Fruit fly (Drosophila melanogaster): ENCODE results near the gene Kdm2.
A peak's percentile ranks its signal among the peaks of the same experiment; 100 is the strongest.

Kdm2 gene

dm6 chr3R:9048466-9049072, 3.7 kb upstream of the Kdm2 start, which contains the start of gene Mst85C (continued):
- peak; percentile 21 for TF ChIP-seq CG10669 (GFP tag; optimal IDR thresholded peaks at IDR 0.05)
- TF ChIP-seq acj6 (GFP tag; optimal IDR thresholded peaks at IDR 0.05), result no peak

DNA sequence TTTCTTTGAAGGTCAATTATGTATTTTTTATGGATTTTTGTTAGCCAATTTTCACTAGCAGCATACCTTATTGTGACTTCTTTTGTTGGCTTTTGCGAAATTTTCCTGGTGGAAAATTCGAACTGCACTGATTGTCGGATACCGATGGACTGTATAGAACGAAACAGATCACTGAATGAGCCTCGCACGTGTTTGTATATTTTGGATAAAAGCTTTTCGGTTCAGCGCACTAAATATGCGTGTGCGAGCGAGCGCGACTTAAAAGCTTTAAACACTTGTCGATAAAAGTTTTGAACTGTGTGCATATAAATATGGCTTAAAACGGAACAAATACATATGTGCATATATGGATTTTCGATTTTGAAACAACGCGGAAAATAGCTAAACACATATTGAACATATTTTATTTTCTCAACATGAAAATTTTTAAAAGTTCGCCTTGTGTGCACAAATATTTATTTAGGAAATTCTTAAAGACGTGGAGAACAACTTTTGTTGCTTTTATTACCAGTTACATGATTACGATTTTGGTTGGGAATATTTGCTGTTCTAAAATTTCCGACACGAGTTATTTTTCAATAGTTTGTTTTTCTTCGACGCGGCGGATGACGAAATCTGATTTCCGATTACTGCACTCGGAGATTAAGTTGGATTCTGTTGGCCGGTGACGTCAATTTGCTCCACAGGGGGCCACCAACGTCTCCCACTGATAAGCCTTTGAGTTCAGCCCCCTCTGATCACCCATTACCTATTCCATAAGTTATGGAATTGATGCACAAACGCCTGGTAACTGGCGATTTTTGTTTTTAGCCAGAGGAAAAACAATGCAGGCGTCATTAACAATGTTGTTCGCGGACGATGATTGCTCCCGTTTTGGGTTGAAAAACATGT, 3.0 kb upstream of the Kdm2 start:
- peak; percentile 7 for TF ChIP-seq esn (GFP tag; optimal IDR thresholded peaks at IDR 0.05)
- peak; percentile 30 for TF ChIP-seq pdm3 (GFP tag; optimal IDR thresholded peaks at IDR 0.05)
- TF ChIP-seq CG11294 (GFP tag; IDR thresholded peaks at IDR 0.05), result no peak
- no peak for TF ChIP-seq CG6276 (GFP tag; optimal IDR thresholded peaks at IDR 0.05)
- peak; percentile 85 for TF ChIP-seq svp (GFP tag)
- no peak for TF ChIP-seq acj6 (GFP tag; optimal IDR thresholded peaks at IDR 0.05)
- peak; percentile 71 for TF ChIP-seq Eip78C (GFP tag)
- TF ChIP-seq CG11762 (GFP tag; optimal IDR thresholded peaks at IDR 0.05; ENCODE audit: insufficient read depth), result no peak
- peak; percentile 1 for TF ChIP-seq Hr39 (GFP tag; optimal IDR thresholded peaks at IDR 0.05)
- TF ChIP-seq Sox102F (GFP tag; optimal IDR thresholded peaks at IDR 0.05), result no peak
- peak; percentile 36 for TF ChIP-seq dsx (GFP tag; optimal IDR thresholded peaks at IDR 0.05; ENCODE audit: poor library complexity, severe bottlenecking)
- no peak for TF ChIP-seq ss (GFP tag; optimal IDR thresholded peaks at IDR 0.05)
- no peak for TF ChIP-seq CG6854 (GFP tag; optimal IDR thresholded peaks at IDR 0.05)
- TF ChIP-seq Hr38 (GFP tag; optimal IDR thresholded peaks at IDR 0.05), result no peak
- TF ChIP-seq OdsH (GFP tag; optimal IDR thresholded peaks at IDR 0.05), result no peak
- peak; percentile 7 for TF ChIP-seq CG10631 (GFP tag; optimal IDR thresholded peaks at IDR 0.05)

- TF ChIP-seq CG9139 (GFP tag; optimal IDR thresholded peaks at IDR 0.05), result no peak
- peak; percentile 30 for TF ChIP-seq Blimp-1 (GFP tag; optimal IDR thresholded peaks at IDR 0.05)
These were observed 1.7 kb upstream of the Kdm2 start, which contains the start of gene Nmdmc for dm6 chr3R:9050519-9051119. Gene Nmdmc, minus strand, starts transcription at chr3R:9050555.

dm6 chr3R:9053021-9053420, 726 bp downstream of the Kdm2 start:
- TF ChIP-seq CG15336 (GFP tag; IDR thresholded peaks at IDR 0.05) (no peak), OdsH (GFP tag; optimal IDR thresholded peaks at IDR 0.05) (peak; percentile 36), CG10669 (GFP tag; optimal IDR thresholded peaks at IDR 0.05) (peak; percentile 26), CG11294 (GFP tag; IDR thresholded peaks at IDR 0.05) (no peak), acj6 (GFP tag; optimal IDR thresholded peaks at IDR 0.05) (peak; percentile 22), Met (GFP tag; optimal IDR thresholded peaks at IDR 0.05) (peak; percentile 55), CG31627 (GFP tag; optimal IDR thresholded peaks at IDR 0.05) (peak; percentile 50), CG6808 (GFP tag; optimal IDR thresholded peaks at IDR 0.05) (peak; percentile 74), dsx (GFP tag; optimal IDR thresholded peaks at IDR 0.05; ENCODE audit: poor library complexity, severe bottlenecking) (peak; percentile 68), CG7368 (GFP tag; optimal IDR thresholded peaks at IDR 0.05) (peak; percentile 46), achi (GFP tag; optimal IDR thresholded peaks at IDR 0.05) (peak; percentile 48), CG3919 (GFP tag; optimal IDR thresholded peaks at IDR 0.05) (peak; percentile 81), Sox14 (GFP tag; optimal IDR thresholded peaks at IDR 0.05) (peak; percentile 72), pdm3 (GFP tag; optimal IDR thresholded peaks at IDR 0.05) (peak; percentile 50), net (GFP tag; optimal IDR thresholded peaks at IDR 0.05) (peak; percentile 82), CG10631 (GFP tag; optimal IDR thresholded peaks at IDR 0.05) (no peak), esn (GFP tag; optimal IDR thresholded peaks at IDR 0.05) (peak; percentile 54), CG3032 (tag; optimal IDR thresholded peaks at IDR 0.05) (peak; percentile 53), vri (GFP tag; optimal IDR thresholded peaks at IDR 0.05) (peak; percentile 79), CG4318 (GFP tag; optimal IDR thresholded peaks at IDR 0.05) (no peak), Eip93F (GFP tag; optimal IDR thresholded peaks at IDR 0.05) (no peak), eg (GFP tag; IDR thresholded peaks at IDR 0.05) (no peak), Hr4 (GFP tag; optimal IDR thresholded peaks at IDR 0.05) (peak; percentile 60), CG1621 (tag; optimal IDR thresholded peaks at IDR 0.05) (peak; percentile 96), Ets96B (tag; optimal IDR thresholded peaks at IDR 0.05) (peak; percentile 37), CG6854 (GFP tag; optimal IDR thresholded peaks at IDR 0.05) (peak; percentile 93), CG11902 (GFP tag; optimal IDR thresholded peaks at IDR 0.05) (no peak), Hr38 (GFP tag; optimal IDR thresholded peaks at IDR 0.05) (no peak), fkh (GFP tag; optimal IDR thresholded peaks at IDR 0.05) (peak; percentile 84), topi (GFP tag; optimal IDR thresholded peaks at IDR 0.05) (peak; percentile 46), CG16779 (tag; optimal IDR thresholded peaks at IDR 0.05) (peak; percentile 71), Gug (GFP tag; IDR thresholded peaks at IDR 0.05) (no peak)
